Fruit fly (Drosophila melanogaster) whole organism, embryonic: Measurements from ENCODE around the gene nenya.

ENCODE experiments used
- CG10267 ChIP-seq: fragments of 200-800 bp; sonication (Bioruptor generic); optimal IDR thresholded peaks from 2 replicates; lab custom pipeline; 2018; ENCODE audit warnings: missing biosample characterization, mild to moderate bottlenecking, missing genetic modification characterization, moderate library complexity
- CG10565 ChIP-seq: fragments of 200-800 bp; sonication (Bioruptor generic); optimal IDR thresholded peaks from 3 replicates; lab custom pipeline; 2016; ENCODE audit warnings: missing biosample characterization, mild to moderate bottlenecking, missing genetic modification characterization
- CG12155 ChIP-seq: fragments of 200-800 bp; sonication (Bioruptor generic); optimal IDR thresholded peaks from 3 replicates; lab custom pipeline; 2016; ENCODE audit warnings: missing biosample characterization, missing genetic modification characterization
- CG12769 ChIP-seq: fragments of 200-800 bp; sonication (Bioruptor generic); optimal IDR thresholded peaks from 2 replicates; lab custom pipeline; 2019; ENCODE audit warnings: missing biosample characterization, mild to moderate bottlenecking, missing genetic modification characterization, moderate library complexity
- CG15601 ChIP-seq: fragments of 200-800 bp; sonication (Bioruptor generic); optimal IDR thresholded peaks from 3 replicates; lab custom pipeline; 2019; ENCODE audit warnings: missing biosample characterization, mild to moderate bottlenecking, missing genetic modification characterization, moderate library complexity
- CG1603 ChIP-seq: fragments of 200-800 bp; sonication (Bioruptor generic); optimal IDR thresholded peaks from 2 replicates; lab custom pipeline; 2019; ENCODE audit warnings: missing biosample characterization, mild to moderate bottlenecking, missing genetic modification characterization, moderate library complexity
- CG17829 ChIP-seq: fragments of 200-800 bp; optimal IDR thresholded peaks from 2 replicates; lab custom pipeline; 2019; ENCODE audit warnings: missing biosample characterization, mild to moderate bottlenecking, missing genetic modification characterization, moderate library complexity
- CG18764 ChIP-seq: fragments of 200-800 bp; sonication (Bioruptor generic); optimal IDR thresholded peaks from 3 replicates; lab custom pipeline; 2016; ENCODE audit warnings: missing biosample characterization, missing genetic modification characterization
- CG2199 ChIP-seq: fragments of 200-800 bp; sonication (Bioruptor generic); IDR thresholded peaks from 3 replicates; pipeline ENCODE4 v1.3.6; 2022; ENCODE audit warnings: missing biosample characterization, missing genetic modification characterization
- CG2202 ChIP-seq: fragments of 200-800 bp; sonication (Bioruptor generic); optimal IDR thresholded peaks from 2 replicates; lab custom pipeline; 2018; ENCODE audit warnings: missing biosample characterization, mild to moderate bottlenecking, missing genetic modification characterization
- CG4282 ChIP-seq: fragments of 200-800 bp; sonication (Bioruptor generic); optimal IDR thresholded peaks from 2 replicates; lab custom pipeline; 2016; ENCODE audit warnings: missing biosample characterization, missing genetic modification characterization
- CG4707 ChIP-seq: fragments of 200-800 bp; sonication (Bioruptor generic); optimal IDR thresholded peaks from 2 replicates; lab custom pipeline; 2018; ENCODE audit warnings: missing biosample characterization, mild to moderate bottlenecking, missing genetic modification characterization, moderate library complexity
- CG4730 ChIP-seq: fragments of 200-800 bp; sonication (Bioruptor generic); IDR thresholded peaks from 2 replicates; pipeline ENCODE4 v1.3.6; 2022; ENCODE audit warnings: missing biosample characterization, missing genetic modification characterization
- CG4854 ChIP-seq: fragments of 200-800 bp; sonication (Bioruptor generic); optimal IDR thresholded peaks from 2 replicates; lab custom pipeline; 2016; ENCODE audit warnings: missing biosample characterization, missing genetic modification characterization, inconsistent platforms
- CG6765 ChIP-seq: fragments of 200-800 bp; sonication (Bioruptor generic); optimal IDR thresholded peaks from 3 replicates; lab custom pipeline; 2017; ENCODE audit warnings: missing biosample characterization, mild to moderate bottlenecking, missing genetic modification characterization
- CG6791 ChIP-seq: fragments of 200-800 bp; sonication (Bioruptor generic); IDR thresholded peaks from 3 replicates; pipeline ENCODE4 v1.3.6; 2022; ENCODE audit warnings: missing biosample characterization, missing genetic modification characterization; ENCODE audit not compliant: partially characterized antibody
- CG7271 ChIP-seq: fragments of 200-800 bp; sonication (Bioruptor generic); optimal IDR thresholded peaks from 2 replicates; lab custom pipeline; 2018; ENCODE audit warnings: missing biosample characterization, mild to moderate bottlenecking, missing genetic modification characterization, moderate library complexity
- CG7963 ChIP-seq: fragments of 200-800 bp; sonication (Bioruptor generic); IDR thresholded peaks from 3 replicates; pipeline ENCODE4 v1.3.6; 2022; ENCODE audit warnings: missing biosample characterization, missing genetic modification characterization; ENCODE audit not compliant: partially characterized antibody
- CG8089 ChIP-seq: fragments of 200-800 bp; sonication (Bioruptor generic); optimal IDR thresholded peaks from 3 replicates; lab custom pipeline; 2016; ENCODE audit warnings: missing biosample characterization, missing genetic modification characterization
- CG8290 ChIP-seq, 3 experiments: fragments of 200-800 bp; sonication (Bioruptor generic); optimal IDR thresholded peaks; 2 replicates each; lab custom pipeline; 2016 to 2019; ENCODE audit warnings: missing biosample characterization in 3 of 3, missing genetic modification characterization in 3 of 3, mild to moderate bottlenecking in 2 of 3, moderate library complexity in 1 of 3
- CG8359 ChIP-seq: fragments of 200-800 bp; sonication (Bioruptor generic); optimal IDR thresholded peaks from 2 replicates; lab custom pipeline; 2017; ENCODE audit warnings: missing biosample characterization, mild to moderate bottlenecking, missing genetic modification characterization, borderline replicate concordance
- CG9437 ChIP-seq: fragments of 200-800 bp; sonication (Bioruptor generic); optimal IDR thresholded peaks from 2 replicates; lab custom pipeline; 2018; ENCODE audit warnings: missing biosample characterization, mild to moderate bottlenecking, missing genetic modification characterization
- CG9876 ChIP-seq: fragments of 200-800 bp; sonication (Bioruptor generic); optimal IDR thresholded peaks from 2 replicates; lab custom pipeline; 2016; ENCODE audit warnings: missing biosample characterization, missing genetic modification characterization
- Dad ChIP-seq: fragments of 200-800 bp; sonication (Bioruptor generic); optimal IDR thresholded peaks from 3 replicates; lab custom pipeline; 2016; ENCODE audit warnings: missing biosample characterization, missing genetic modification characterization
- Deaf1 ChIP-seq: fragments of 200-800 bp; optimal IDR thresholded peaks from 3 replicates; lab custom pipeline; 2019; ENCODE audit warnings: missing biosample characterization, mild to moderate bottlenecking, missing genetic modification characterization, moderate library complexity
- Doc3 ChIP-seq: fragments of 200-800 bp; sonication (Bioruptor generic); IDR thresholded peaks from 3 replicates; pipeline ENCODE4 v1.3.6; 2022; ENCODE audit warnings: missing biosample characterization, missing genetic modification characterization; ENCODE audit not compliant: partially characterized antibody
- Dref ChIP-seq: fragments of 200-800 bp; sonication (Bioruptor generic); IDR thresholded peaks from 2 replicates; pipeline ENCODE4 v1.3.6; 2022; ENCODE audit warnings: missing biosample characterization, missing genetic modification characterization
- Kr ChIP-seq: fragments of 200-800 bp; sonication (Bioruptor generic); optimal IDR thresholded peaks from 2 replicates; lab custom pipeline; 2017; ENCODE audit warnings: missing biosample characterization, mild to moderate bottlenecking, missing genetic modification characterization
- Ravus ChIP-seq: fragments of 200-800 bp; sonication (Bioruptor generic); IDR thresholded peaks from 2 replicates; pipeline ENCODE4 v1.3.6; 2022; ENCODE audit warnings: missing biosample characterization, missing genetic modification characterization
- Six4 ChIP-seq: fragments of 200-800 bp; sonication (Bioruptor generic); optimal IDR thresholded peaks from 2 replicates; lab custom pipeline; 2016; ENCODE audit warnings: missing biosample characterization, missing genetic modification characterization
- Trl ChIP-seq, 3 experiments: fragments of >200 bp in 2 of 3; fragments of 200-800 bp in 1 of 3; sonication (Bioruptor generic) in 1 of 3; optimal IDR thresholded peaks; 2 replicates in 1 of 3; 3 replicates in 2 of 3; lab custom pipeline; 2016 to 2017; ENCODE audit warnings: missing biosample characterization in 1 of 3, missing genetic modification characterization in 1 of 3
- ac ChIP-seq: fragments of 200-800 bp; sonication (Bioruptor generic); optimal IDR thresholded peaks from 3 replicates; lab custom pipeline; 2017; ENCODE audit warnings: missing biosample characterization, mild to moderate bottlenecking, missing genetic modification characterization
- ap ChIP-seq: fragments of 200-800 bp; sonication (Bioruptor generic); IDR thresholded peaks from 2 replicates; pipeline ENCODE4 v1.3.6; 2022; ENCODE audit warnings: missing biosample characterization, missing genetic modification characterization
- ase ChIP-seq: fragments of 200-800 bp; sonication (Bioruptor generic); IDR thresholded peaks from 3 replicates; pipeline ENCODE4 v1.3.6; 2022; ENCODE audit warnings: missing biosample characterization, missing genetic modification characterization
- bcd ChIP-seq: fragments of 200-800 bp; sonication (Bioruptor generic); optimal IDR thresholded peaks from 2 replicates; lab custom pipeline; 2017; ENCODE audit warnings: missing biosample characterization, mild to moderate bottlenecking, missing genetic modification characterization
- croc ChIP-seq: fragments of 200-800 bp; sonication (Bioruptor generic); conservative IDR thresholded peaks from 3 replicates; pipeline ENCODE4 v1.3.6; 2022; ENCODE audit warnings: missing biosample characterization, missing genetic modification characterization
- fu2 ChIP-seq: fragments of 200-800 bp; sonication (Bioruptor generic); optimal IDR thresholded peaks from 2 replicates; lab custom pipeline; 2016; ENCODE audit warnings: missing biosample characterization, missing genetic modification characterization
- gem ChIP-seq: fragments of 200-800 bp; sonication (Bioruptor generic); optimal IDR thresholded peaks from 2 replicates; lab custom pipeline; 2019; ENCODE audit warnings: missing biosample characterization, mild to moderate bottlenecking, missing genetic modification characterization, moderate library complexity
- grau ChIP-seq: fragments of 200-800 bp; optimal IDR thresholded peaks from 3 replicates; lab custom pipeline; 2019; ENCODE audit warnings: missing biosample characterization, mild to moderate bottlenecking, missing genetic modification characterization, moderate library complexity
- gsb ChIP-seq: fragments of 200-800 bp; sonication (Bioruptor generic); IDR thresholded peaks from 2 replicates; pipeline ENCODE4 v1.3.6; 2022; ENCODE audit warnings: missing biosample characterization, missing genetic modification characterization
- mld ChIP-seq: fragments of 200-800 bp; sonication (Bioruptor generic); IDR thresholded peaks from 3 replicates; pipeline ENCODE4 v1.3.6; 2022; ENCODE audit warnings: missing biosample characterization, missing genetic modification characterization; ENCODE audit not compliant: partially characterized antibody
- onecut ChIP-seq: fragments of 200-800 bp; sonication (Bioruptor generic); IDR thresholded peaks from 2 replicates; pipeline ENCODE4 v1.3.6; 2022; ENCODE audit warnings: missing biosample characterization, missing genetic modification characterization
- sd ChIP-seq: fragments of 200-800 bp; sonication (Bioruptor generic); optimal IDR thresholded peaks from 3 replicates; lab custom pipeline; 2018; ENCODE audit warnings: missing biosample characterization, mild to moderate bottlenecking, missing genetic modification characterization, moderate library complexity
- sens-2 ChIP-seq: fragments of 200-800 bp; sonication (Bioruptor generic); IDR thresholded peaks from 2 replicates; pipeline ENCODE4 v1.3.6; 2022; ENCODE audit warnings: missing biosample characterization, missing genetic modification characterization
- shn ChIP-seq: fragments of 200-800 bp; sonication (Bioruptor generic); optimal IDR thresholded peaks from 3 replicates; lab custom pipeline; 2016; ENCODE audit warnings: missing biosample characterization, missing genetic modification characterization
- slou ChIP-seq: fragments of 200-800 bp; sonication (Bioruptor generic); optimal IDR thresholded peaks from 3 replicates; lab custom pipeline; 2016; ENCODE audit warnings: missing biosample characterization, missing genetic modification characterization
- sr ChIP-seq: fragments of 200-800 bp; sonication (Bioruptor generic); IDR thresholded peaks from 3 replicates; pipeline ENCODE4 v1.3.6; 2022; ENCODE audit warnings: missing biosample characterization, missing genetic modification characterization
- stwl ChIP-seq: fragments of 200-800 bp; sonication (Bioruptor generic); optimal IDR thresholded peaks from 3 replicates; lab custom pipeline; 2018; ENCODE audit warnings: missing biosample characterization, mild to moderate bottlenecking, missing genetic modification characterization, moderate library complexity
- sug ChIP-seq: fragments of 200-800 bp; optimal IDR thresholded peaks from 2 replicates; lab custom pipeline; 2019; ENCODE audit warnings: missing biosample characterization, mild to moderate bottlenecking, missing genetic modification characterization, moderate library complexity
- tap ChIP-seq: fragments of 200-800 bp; optimal IDR thresholded peaks from 3 replicates; lab custom pipeline; 2019; ENCODE audit warnings: missing biosample characterization, mild to moderate bottlenecking, missing genetic modification characterization, moderate library complexity

nenya gene

DNA sequence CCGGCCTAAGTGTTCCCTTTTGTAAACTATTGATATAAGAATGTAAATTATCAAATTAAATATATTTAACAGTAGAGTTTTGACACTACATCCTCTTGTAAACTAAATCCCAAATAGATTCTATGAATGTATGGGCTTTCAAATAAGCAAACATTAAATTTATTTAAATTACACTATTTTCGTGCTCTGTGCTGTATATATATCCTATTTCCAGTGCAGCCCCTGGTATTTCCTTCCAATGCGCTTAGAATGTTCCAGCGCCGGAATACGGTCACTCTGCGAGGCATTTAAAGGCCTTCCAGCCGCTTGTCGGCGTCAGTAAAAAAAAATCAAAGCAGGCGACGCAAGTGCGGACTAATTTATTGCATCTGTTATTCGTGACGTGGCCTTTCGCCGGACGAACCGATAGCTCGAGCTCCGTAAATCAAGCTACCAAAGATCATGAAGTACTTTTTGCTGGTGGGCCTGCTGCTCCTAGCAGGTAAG is 20.5 kb upstream of the nenya start, which contains the start of gene Gp93 (continued):
- TF ChIP-seq CG12769 (tag; lab: Kevin White, UChicago) (no peak), CG9876 (GFP tag; lab: Kevin White, UChicago) (no peak), Doc3 (GFP tag; lab: Robert Waterston, UW) (no peak), CG4707 (GFP tag; lab: Kevin White, UChicago) (no peak), CG1603 (tag; lab: Kevin White, UChicago) (peak; percentile 35), Dref (GFP tag; lab: Robert Waterston, UW) (peak; percentile 19; the same call in 1 of the 2 replicates), CG2199 (GFP tag; lab: Robert Waterston, UW) (no peak), CG18764 (GFP tag; lab: Kevin White, UChicago) (no peak), bcd (GFP tag; lab: Kevin White, UChicago) (peak; percentile 38), fu2 (no peak), Dad (GFP tag; lab: Kevin White, UChicago) (no peak), CG7271 (tag; lab: Kevin White, UChicago) (no peak), CG9437 (GFP tag; lab: Kevin White, UChicago) (peak; percentile 31), Kr (GFP tag; lab: Kevin White, UChicago) (no peak), ase (GFP tag; lab: Robert Waterston, UW) (no peak), sug (peak; percentile 42), stwl (tag; lab: Kevin White, UChicago) (no peak), CG4282 (GFP tag; lab: Kevin White, UChicago) (no peak), sens-2 (GFP tag; lab: Robert Waterston, UW) (no peak; the same call in 1 of the 2 replicates), Deaf1 (no peak), CG10267 (tag; lab: Kevin White, UChicago) (peak; percentile 44), CG2202 (tag; lab: Kevin White, UChicago) (no peak), grau (tag; lab: Kevin White, UChicago) (peak; percentile 68), CG8359 (no peak), onecut (peak; percentile 15; the same call in 1 of the 2 replicates), CG4854 (GFP tag; lab: Kevin White, UChicago) (no peak), CG15601 (tag; lab: Kevin White, UChicago) (no peak), gsb (GFP tag; lab: Robert Waterston, UW) (no peak), CG8089 (GFP tag; lab: Kevin White, UChicago) (no peak), ac (GFP tag; lab: Kevin White, UChicago) (no peak), CG8290 (GFP tag; optimal IDR thresholded peaks at IDR 0.05; lab: Kevin White, UChicago) (no peak), CG8290 (tag; optimal IDR thresholded peaks at IDR 0.05; lab: Kevin White, UChicago) (peak in 1 of 2 experiments; percentile 59), CG6765 (GFP tag; lab: Kevin White, UChicago) (peak; percentile 34), CG4730 (GFP tag; lab: Robert Waterston, UW) (no peak), slou (GFP tag; lab: Kevin White, UChicago) (peak; percentile 12), croc (GFP tag; lab: Robert Waterston, UW) (peak; percentile 49; the same call in 1 of the 3 replicates), sd (peak; percentile 82), CG12155 (peak; percentile 16), Ravus (no peak), mld (GFP tag; lab: Robert Waterston, UW) (no peak), ap (GFP tag; lab: Robert Waterston, UW) (no peak), shn (no peak), CG10565 (GFP tag; lab: Kevin White, UChicago) (no peak), gem (tag; lab: Kevin White, UChicago) (no peak), tap (tag; lab: Kevin White, UChicago) (peak; percentile 50), CG7963 (no peak), CG17829 (tag; lab: Kevin White, UChicago) (peak; percentile 62), Trl (optimal IDR thresholded peaks at IDR 0.05; lab: Kevin White, UChicago) (no peak), Trl (GFP tag; optimal IDR thresholded peaks at IDR 0.05; lab: Kevin White, UChicago) (no peak), CG6791 (GFP tag; lab: Robert Waterston, UW) (no peak), sr (GFP tag; lab: Robert Waterston, UW) (no peak), Six4 (peak; percentile 51)
